Fruit fly (Drosophila melanogaster) whole organism, prepupa: ENCODE results near the gene CG10909.
A peak's percentile ranks its signal among the peaks of the same experiment; 100 is the strongest.

Source experiments
- Blimp-1 ChIP-seq: fragments of 200-800 bp; sonication (Bioruptor generic); optimal IDR thresholded peaks from 3 replicates; lab custom pipeline; 2017; ENCODE audit warnings: missing biosample characterization, missing genetic modification characterization, mild to moderate bottlenecking, moderate library complexity, missing genetic modification reagents
- CG10669 ChIP-seq: fragments of 200-800 bp; sonication (Bioruptor generic); optimal IDR thresholded peaks from 3 replicates; lab custom pipeline; 2018; ENCODE audit warnings: missing biosample characterization, mild to moderate bottlenecking, missing genetic modification characterization, moderate library complexity
- CG11294 ChIP-seq: fragments of 200-800 bp; sonication (Bioruptor generic); IDR thresholded peaks from 2 replicates; pipeline ENCODE4 v1.3.6; 2022; ENCODE audit warnings: missing biosample characterization, missing genetic modification characterization
- CG11902 ChIP-seq: fragments of 200-800 bp; sonication (Bioruptor generic); optimal IDR thresholded peaks from 3 replicates; lab custom pipeline; 2016; ENCODE audit warnings: missing biosample characterization, missing genetic modification characterization
- CG15336 ChIP-seq: fragments of 200-800 bp; sonication (Bioruptor generic); IDR thresholded peaks from 2 replicates; pipeline ENCODE4 v1.3.6; 2022; ENCODE audit warnings: missing biosample characterization, missing genetic modification characterization
- CG1621 ChIP-seq: fragments of 200-800 bp; sonication (Bioruptor generic); optimal IDR thresholded peaks from 3 replicates; lab custom pipeline; 2018; ENCODE audit warnings: missing biosample characterization, mild to moderate bottlenecking, missing genetic modification characterization
- CG16779 ChIP-seq: fragments of 200-800 bp; sonication (Bioruptor generic); optimal IDR thresholded peaks from 3 replicates; lab custom pipeline; 2017; ENCODE audit warnings: missing biosample characterization, mild to moderate bottlenecking, missing genetic modification characterization
- CG3032 ChIP-seq: fragments of 200-800 bp; optimal IDR thresholded peaks from 2 replicates; lab custom pipeline; 2019; ENCODE audit warnings: missing biosample characterization, mild to moderate bottlenecking, missing genetic modification characterization, moderate library complexity
- CG31627 ChIP-seq: fragments of 200-800 bp; sonication (Bioruptor generic); optimal IDR thresholded peaks from 3 replicates; lab custom pipeline; 2016; ENCODE audit warnings: missing biosample characterization, missing genetic modification characterization
- CG32006 ChIP-seq: fragments of 200-800 bp; sonication (Bioruptor generic); optimal IDR thresholded peaks from 3 replicates; lab custom pipeline; 2017; ENCODE audit warnings: missing biosample characterization, mild to moderate bottlenecking, missing genetic modification characterization
- CG3919 ChIP-seq: fragments of 200-800 bp; sonication (Bioruptor generic); optimal IDR thresholded peaks from 3 replicates; lab custom pipeline; 2016; ENCODE audit warnings: missing biosample characterization, missing genetic modification characterization
- CG6163 ChIP-seq: fragments of 200-800 bp; sonication (Bioruptor generic); IDR thresholded peaks from 3 replicates; pipeline ENCODE4 v1.3.6; 2022; ENCODE audit warnings: missing biosample characterization, missing genetic modification characterization
- CG6276 ChIP-seq: fragments of 200-800 bp; sonication (Bioruptor generic); optimal IDR thresholded peaks from 2 replicates; lab custom pipeline; 2017; ENCODE audit warnings: missing biosample characterization, mild to moderate bottlenecking, missing genetic modification characterization
- CG6792 ChIP-seq: fragments of 200-800 bp; sonication (Bioruptor generic); optimal IDR thresholded peaks from 3 replicates; lab custom pipeline; 2016; ENCODE audit warnings: missing biosample characterization, missing genetic modification characterization
- CG6808 ChIP-seq: fragments of 200-800 bp; sonication (Bioruptor generic); optimal IDR thresholded peaks from 3 replicates; lab custom pipeline; 2017; ENCODE audit warnings: missing biosample characterization, missing genetic modification characterization, mild to moderate bottlenecking, moderate library complexity, missing genetic modification reagents
- CG7368 ChIP-seq: fragments of 200-800 bp; sonication (Bioruptor generic); optimal IDR thresholded peaks from 3 replicates; lab custom pipeline; 2016; ENCODE audit warnings: missing biosample characterization, missing genetic modification characterization
- CG8119 ChIP-seq: fragments of 200-800 bp; sonication (Bioruptor generic); IDR thresholded peaks from 3 replicates; pipeline ENCODE4 v1.3.6; 2022; ENCODE audit warnings: missing biosample characterization, missing genetic modification characterization
- CG8319 ChIP-seq: fragments of 200-800 bp; sonication (Bioruptor generic); optimal IDR thresholded peaks from 3 replicates; lab custom pipeline; 2016; ENCODE audit warnings: missing biosample characterization, missing genetic modification characterization
- CG9139 ChIP-seq: fragments of 200-800 bp; sonication (Bioruptor generic); optimal IDR thresholded peaks from 3 replicates; lab custom pipeline; 2017; ENCODE audit warnings: missing biosample characterization, mild to moderate bottlenecking, missing genetic modification characterization
- Eip75B ChIP-seq: fragments of 200-800 bp; sonication (Bioruptor generic); optimal IDR thresholded peaks from 3 replicates; lab custom pipeline; 2016; ENCODE audit warnings: missing biosample characterization, missing genetic modification characterization
- Eip78C ChIP-seq: fragments of 200-800 bp; sonication (Bioruptor generic); peaks from one replicate; lab custom pipeline; 2016; ENCODE audit warnings: missing biosample characterization, missing genetic modification characterization
- Eip93F ChIP-seq: fragments of 200-800 bp; sonication (Bioruptor generic); optimal IDR thresholded peaks from 2 replicates; lab custom pipeline; 2016; ENCODE audit warnings: missing biosample characterization, mild to moderate bottlenecking, missing genetic modification characterization
- Ets21C ChIP-seq: fragments of 200-800 bp; sonication (Bioruptor generic); optimal IDR thresholded peaks from 3 replicates; lab custom pipeline; 2016; ENCODE audit warnings: missing biosample characterization, missing genetic modification characterization
- Gug ChIP-seq: fragments of 200-800 bp; sonication (Bioruptor generic); IDR thresholded peaks from 2 replicates; pipeline ENCODE4 v1.3.6; 2022; ENCODE audit warnings: missing biosample characterization, missing genetic modification characterization
- Hr38 ChIP-seq: sonication (Bioruptor generic); optimal IDR thresholded peaks from 2 replicates; lab custom pipeline; 2016; ENCODE audit warnings: missing biosample characterization, missing genetic modification characterization
- Hr39 ChIP-seq: fragments of 200-800 bp; sonication (Bioruptor generic); optimal IDR thresholded peaks from 2 replicates; lab custom pipeline; 2016; ENCODE audit warnings: missing biosample characterization, missing genetic modification characterization
- Lpt ChIP-seq: fragments of 200-800 bp; sonication (Bioruptor generic); optimal IDR thresholded peaks from 3 replicates; lab custom pipeline; 2016; ENCODE audit warnings: missing biosample characterization, missing genetic modification characterization
- Met ChIP-seq: fragments of 200-800 bp; sonication (Bioruptor generic); optimal IDR thresholded peaks from 3 replicates; lab custom pipeline; 2016; ENCODE audit warnings: missing biosample characterization, missing genetic modification characterization
- OdsH ChIP-seq: fragments of 200-800 bp; sonication (Bioruptor generic); optimal IDR thresholded peaks from 3 replicates; lab custom pipeline; 2016; ENCODE audit warnings: missing biosample characterization, missing genetic modification characterization
- Sox102F ChIP-seq: fragments of 200-800 bp; sonication (Bioruptor generic); optimal IDR thresholded peaks from 2 replicates; lab custom pipeline; 2016; ENCODE audit warnings: missing biosample characterization, mild to moderate bottlenecking, missing genetic modification characterization
- Sox14 ChIP-seq: fragments of 200-800 bp; sonication (Bioruptor generic); optimal IDR thresholded peaks from 3 replicates; lab custom pipeline; 2016; ENCODE audit warnings: missing biosample characterization, missing genetic modification characterization
- Sox15 ChIP-seq: fragments of 200-800 bp; sonication (Bioruptor generic); optimal IDR thresholded peaks from 3 replicates; lab custom pipeline; 2016; ENCODE audit warnings: missing biosample characterization, missing genetic modification characterization
- acj6 ChIP-seq: fragments of 200-800 bp; sonication (Bioruptor generic); optimal IDR thresholded peaks from 3 replicates; lab custom pipeline; 2016; ENCODE audit warnings: missing biosample characterization, missing genetic modification characterization
- cyc ChIP-seq: fragments of 200-800 bp; sonication (Bioruptor generic); optimal IDR thresholded peaks from 3 replicates; lab custom pipeline; 2016; ENCODE audit warnings: missing biosample characterization, missing genetic modification characterization
- dac ChIP-seq: fragments of 200-800 bp; sonication (Bioruptor generic); optimal IDR thresholded peaks from 2 replicates; lab custom pipeline; 2017; ENCODE audit warnings: missing biosample characterization, mild to moderate bottlenecking, missing genetic modification characterization
- dsx ChIP-seq: fragments of 200-800 bp; optimal IDR thresholded peaks from 3 replicates; lab custom pipeline; 2019; ENCODE audit warnings: missing biosample characterization, mild to moderate bottlenecking, missing genetic modification characterization, moderate library complexity; ENCODE audit not compliant: poor library complexity, severe bottlenecking
- esn ChIP-seq: fragments of 200-800 bp; sonication (Bioruptor generic); optimal IDR thresholded peaks from 2 replicates; lab custom pipeline; 2016; ENCODE audit warnings: missing biosample characterization, mild to moderate bottlenecking, missing genetic modification characterization, moderate library complexity
- fd59A ChIP-seq: fragments of 200-800 bp; sonication (Bioruptor generic); optimal IDR thresholded peaks from 2 replicates; lab custom pipeline; 2017; ENCODE audit warnings: missing biosample characterization, mild to moderate bottlenecking, missing genetic modification characterization, missing genetic modification reagents
- lz ChIP-seq: fragments of 200-800 bp; sonication (Bioruptor generic); optimal IDR thresholded peaks from 3 replicates; lab custom pipeline; 2016; ENCODE audit warnings: missing biosample characterization, missing genetic modification characterization
- net ChIP-seq: fragments of 200-800 bp; sonication (Bioruptor generic); optimal IDR thresholded peaks from 3 replicates; lab custom pipeline; 2016; ENCODE audit warnings: missing biosample characterization, missing genetic modification characterization
- pdm3 ChIP-seq: fragments of 200-800 bp; sonication (Bioruptor generic); optimal IDR thresholded peaks from 3 replicates; lab custom pipeline; 2016; ENCODE audit warnings: missing biosample characterization, missing genetic modification characterization
- salr ChIP-seq, 2 experiments: fragments of 200-800 bp; sonication (Bioruptor generic); optimal IDR thresholded peaks; 3 replicates each; lab custom pipeline; 2016 to 2018; ENCODE audit warnings: missing biosample characterization in 2 of 2, missing genetic modification characterization in 2 of 2, mild to moderate bottlenecking in 1 of 2
- spab ChIP-seq: fragments of 200-800 bp; sonication (Bioruptor generic); optimal IDR thresholded peaks from 2 replicates; lab custom pipeline; 2017; ENCODE audit warnings: missing biosample characterization, mild to moderate bottlenecking, missing genetic modification characterization, missing genetic modification reagents
- ss ChIP-seq, 2 experiments: fragments of 200-800 bp; sonication (Bioruptor generic); optimal IDR thresholded peaks; 2 replicates in 1 of 2; 3 replicates in 1 of 2; lab custom pipeline; 2017 to 2018; ENCODE audit warnings: mild to moderate bottlenecking in 2 of 2, missing biosample characterization in 2 of 2, missing genetic modification characterization in 2 of 2, moderate library complexity in 1 of 2
- svp ChIP-seq: fragments of 200-800 bp; sonication (Bioruptor generic); peaks from one replicate; lab custom pipeline; 2016; ENCODE audit warnings: missing biosample characterization, missing genetic modification characterization
- topi ChIP-seq: fragments of 200-800 bp; sonication (Bioruptor generic); optimal IDR thresholded peaks from 3 replicates; lab custom pipeline; 2016; ENCODE audit warnings: missing biosample characterization, missing genetic modification characterization
- vri ChIP-seq: fragments of 200-800 bp; sonication (Bioruptor generic); optimal IDR thresholded peaks from 3 replicates; lab custom pipeline; 2016; ENCODE audit warnings: missing biosample characterization, mild to moderate bottlenecking, missing genetic modification characterization

The CG10909 gene

dm6 chr3R:12911192-12911591 lies at the start of gene CG10909:
Gene CG10909 (minus strand): TSS chr3R:12911292.
- TF ChIP-seq CG1621 (tag; lab: Kevin White, UChicago) (no peak), fd59A (GFP tag; lab: Kevin White, UChicago) (no peak), CG32006 (GFP tag; lab: Kevin White, UChicago) (no peak), CG3032 (tag; lab: Kevin White, UChicago) (no peak), Gug (GFP tag; lab: Robert Waterston, UW) (no peak), cyc (no peak)

dm6 chr3R:12960227-12960626 lies 49.1 kb upstream of the CG10909 start:
- TF ChIP-seq Eip93F (GFP tag; lab: Kevin White, UChicago) (no peak), vri (peak; percentile 31), Eip78C (GFP tag; lab: Kevin White, UChicago) (peak; percentile 46), svp (GFP tag; lab: Kevin White, UChicago) (peak; percentile 98)

dm6 chr3R:12957388-12957787 lies 46.3 kb upstream of the CG10909 start:
- TF ChIP-seq CG6808 (GFP tag; lab: Kevin White, UChicago) (peak; percentile 17), salr (GFP tag; optimal IDR thresholded peaks at IDR 0.05; lab: Kevin White, UChicago) (no peak), CG7368 (no peak), Hr39 (GFP tag; lab: Kevin White, UChicago) (peak; percentile 35), CG8119 (GFP tag; lab: Robert Waterston, UW) (0 out of 3 replicates have a peak, but pooled peaks have one; percentile 34), Ets21C (GFP tag; lab: Kevin White, UChicago) (peak; percentile 6), CG11902 (GFP tag; lab: Kevin White, UChicago) (no peak), CG10669 (GFP tag; lab: Kevin White, UChicago) (no peak), pdm3 (GFP tag; lab: Kevin White, UChicago) (peak; percentile 1), Met (GFP tag; lab: Kevin White, UChicago) (peak; percentile 16), acj6 (peak; percentile 10), Sox14 (GFP tag; lab: Kevin White, UChicago) (peak; percentile 15), Blimp-1 (GFP tag; lab: Kevin White, UChicago) (no peak), svp (GFP tag; lab: Kevin White, UChicago) (peak; percentile 54), Gug (GFP tag; lab: Robert Waterston, UW) (no peak), CG11294 (GFP tag; lab: Robert Waterston, UW) (no peak), spab (GFP tag; lab: Kevin White, UChicago) (peak; percentile 36), Sox102F (GFP tag; lab: Kevin White, UChicago) (no peak), cyc (peak; percentile 6), CG3919 (peak; percentile 30), esn (peak; percentile 35), CG9139 (no peak), dsx (GFP tag; lab: Kevin White, UChicago) (peak; percentile 23), net (GFP tag; lab: Kevin White, UChicago) (no peak), CG8319 (GFP tag; lab: Kevin White, UChicago) (no peak), Hr38 (no peak), OdsH (GFP tag; lab: Kevin White, UChicago) (peak; percentile 33), Lpt (GFP tag; lab: Kevin White, UChicago) (no peak), CG6276 (GFP tag; lab: Kevin White, UChicago) (no peak), Eip78C (GFP tag; lab: Kevin White, UChicago) (peak; percentile 66), ss (GFP tag; optimal IDR thresholded peaks at IDR 0.05; lab: Kevin White, UChicago) (no peak), Eip75B (GFP tag; lab: Kevin White, UChicago) (peak; percentile 19), dac (GFP tag; lab: Kevin White, UChicago) (no peak), CG16779 (tag; lab: Kevin White, UChicago) (no peak), Eip93F (GFP tag; lab: Kevin White, UChicago) (no peak), CG15336 (no peak), CG6792 (GFP tag; lab: Kevin White, UChicago) (peak; percentile 0), CG6163 (GFP tag; lab: Robert Waterston, UW) (peak; percentile 66; the same call in 2 of the 3 replicates), lz (GFP tag; lab: Kevin White, UChicago) (peak; percentile 29), topi (GFP tag; lab: Kevin White, UChicago) (peak; percentile 26), vri (no peak), Sox15 (GFP tag; lab: Kevin White, UChicago) (no peak), CG32006 (GFP tag; lab: Kevin White, UChicago) (peak; percentile 27), CG31627 (GFP tag; lab: Kevin White, UChicago) (peak; percentile 33)
